Fruit fly (Drosophila melanogaster): Measurements from ENCODE around the gene CG34007.

The CG34007 gene

DNA sequence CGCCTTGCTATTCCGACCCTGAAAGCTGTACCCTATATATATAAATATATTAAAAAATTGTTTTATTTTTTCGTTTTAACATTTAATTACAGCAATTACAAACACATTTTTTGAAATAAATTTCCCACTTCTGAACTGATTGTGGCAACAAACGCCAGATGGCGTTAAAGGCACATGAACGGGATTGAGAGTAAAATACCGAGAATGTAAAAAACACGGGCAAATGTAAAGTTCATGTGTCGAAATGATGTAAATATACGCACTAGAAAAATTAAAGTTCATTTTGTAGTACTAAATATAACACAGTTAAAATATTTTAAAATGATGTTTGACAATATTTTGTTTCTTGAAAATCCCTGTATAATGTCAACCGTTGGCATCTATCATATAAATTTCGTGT is 30.4 kb upstream of the CG34007 start (continued):
- TF ChIP-seq emc (GFP tag; optimal IDR thresholded peaks at IDR 0.05) (no peak), fd96Cb (tag; optimal IDR thresholded peaks at IDR 0.05) (no peak), yki (optimal IDR thresholded peaks at IDR 0.05) (no peak), HLH54F (GFP tag; optimal IDR thresholded peaks at IDR 0.05) (no peak), CG10321 (GFP tag; IDR thresholded peaks at IDR 0.05) (no peak), CG8359 (GFP tag; optimal IDR thresholded peaks at IDR 0.05; ENCODE audit: borderline replicate concordance) (no peak), Fer2 (tag; optimal IDR thresholded peaks at IDR 0.05) (peak; percentile 7), CG9437 (GFP tag; optimal IDR thresholded peaks at IDR 0.05) (no peak), stwl (tag; optimal IDR thresholded peaks at IDR 0.05) (peak; percentile 76), CG2199 (GFP tag; IDR thresholded peaks at IDR 0.05) (peak; percentile 50; the same call in 2 of the 3 replicates), CG34422 (GFP tag; IDR thresholded peaks at IDR 0.05) (no peak), ap (GFP tag; IDR thresholded peaks at IDR 0.05) (no peak), BtbVII (GFP tag; optimal IDR thresholded peaks at IDR 0.05) (peak; percentile 1), Sry-δ (GFP tag; optimal IDR thresholded peaks at IDR 0.05) (no peak), ERR (GFP tag; optimal IDR thresholded peaks at IDR 0.05) (no peak), CG7372 (GFP tag; IDR thresholded peaks at IDR 0.05) (peak; percentile 7; the same call in 1 of the 2 replicates), CG9932 (GFP tag; IDR thresholded peaks at IDR 0.05) (peak; percentile 17; the same call in 1 of the 2 replicates), CG10543 (GFP tag; optimal IDR thresholded peaks at IDR 0.05) (no peak), Dip2 (GFP tag; IDR thresholded peaks at IDR 0.05) (no peak), vnd (GFP tag; IDR thresholded peaks at IDR 0.05; ENCODE audit: partially characterized antibody) (no peak; the same call in 2 of the 3 replicates), Fer1 (GFP tag; optimal IDR thresholded peaks at IDR 0.05) (peak; percentile 6), usp (GFP tag; optimal IDR thresholded peaks at IDR 0.05) (no peak), CG15011 (GFP tag; optimal IDR thresholded peaks at IDR 0.05) (no peak), HmgD (GFP tag; optimal IDR thresholded peaks at IDR 0.05) (no peak), Rfx (GFP tag; IDR thresholded peaks at IDR 0.05) (0 out of 2 replicates have a peak, but pooled peaks have one; percentile 40), ken (GFP tag; IDR thresholded peaks at IDR 0.05) (no peak), HLHmδ (GFP tag; optimal IDR thresholded peaks at IDR 0.05) (no peak), gcm2 (GFP tag; optimal IDR thresholded peaks at IDR 0.05) (no peak), zen (tag; optimal IDR thresholded peaks at IDR 0.05) (peak; percentile 58), fd102C (GFP tag; optimal IDR thresholded peaks at IDR 0.05) (no peak), tup (GFP tag; optimal IDR thresholded peaks at IDR 0.05) (no peak), CG4328 (GFP tag; optimal IDR thresholded peaks at IDR 0.05) (no peak), CrebB (tag; optimal IDR thresholded peaks at IDR 0.05) (no peak), pzg (GFP tag; optimal IDR thresholded peaks at IDR 0.05) (peak; percentile 5), dan (GFP tag; IDR thresholded peaks at IDR 0.05) (no peak), NfI (GFP tag; optimal IDR thresholded peaks at IDR 0.05) (peak; percentile 59), CG8290 (GFP tag; optimal IDR thresholded peaks at IDR 0.05) (no peak), CG8290 (tag; optimal IDR thresholded peaks at IDR 0.05) (peak; percentile 23 to 35), CG11247 (GFP tag; IDR thresholded peaks at IDR 0.05) (no peak; the same call in 1 of the 2 replicates), CG10654 (GFP tag; optimal IDR thresholded peaks at IDR 0.05) (no peak), CG14710 (tag; optimal IDR thresholded peaks at IDR 0.05) (peak; percentile 34), chm (GFP tag; IDR thresholded peaks at IDR 0.05) (0 out of 2 replicates have a peak, but pooled peaks have one; percentile 17), unpg (GFP tag; optimal IDR thresholded peaks at IDR 0.05) (peak; percentile 40), CG33557 (GFP tag; optimal IDR thresholded peaks at IDR 0.05) (peak; percentile 32), Tbp (GFP tag; optimal IDR thresholded peaks at IDR 0.05) (no peak), tio (GFP tag; optimal IDR thresholded peaks at IDR 0.05) (no peak), Drgx (GFP tag; IDR thresholded peaks at IDR 0.05) (no peak), wor (GFP tag; IDR thresholded peaks at IDR 0.05) (no peak), Mad (GFP tag; optimal IDR thresholded peaks at IDR 0.05) (no peak), amos (GFP tag; IDR thresholded peaks at IDR 0.05; ENCODE audit: partially characterized antibody) (peak; percentile 69), CG9797 (GFP tag; optimal IDR thresholded peaks at IDR 0.05) (no peak), CG7745 (tag; optimal IDR thresholded peaks at IDR 0.05) (no peak)

Measured in whole organism, embryonic.